Worm (Caenorhabditis elegans): Measurements from ENCODE around the gene str-138.

str-138 gene

ce11 chrV:8058359-8058758 lies at the start of gene str-138:
Gene str-138 (plus strand): TSS chrV:8058659.
- TF ChIP-seq him-1 (tag; optimal IDR thresholded peaks at IDR 0.05) (no peak), dao-5 (tag; optimal IDR thresholded peaks at IDR 0.05) (no peak), W03F9.2 (tag; optimal IDR thresholded peaks at IDR 0.05) (no peak)

- TF ChIP-seq him-1 (tag; optimal IDR thresholded peaks at IDR 0.05) = no peak
- TF ChIP-seq dao-5 (tag; optimal IDR thresholded peaks at IDR 0.05) = no peak
- TF ChIP-seq W03F9.2 (tag; optimal IDR thresholded peaks at IDR 0.05) = no peak
Measured at ce11 chrV:8010103-8010502, 48.4 kb upstream of the str-138 start, which contains the start of gene Y97E10AR.4. Gene Y97E10AR.4 (minus strand): TSS chrV:8010233.

ce11 chrV:8010846-8011245 lies 47.6 kb upstream of the str-138 start, which contains the start of gene lmtr-2:
Gene lmtr-2 (minus strand): TSS chrV:8011106.
- TF ChIP-seq dao-5 (tag; optimal IDR thresholded peaks at IDR 0.05) (no peak), W03F9.2 (tag; optimal IDR thresholded peaks at IDR 0.05) (no peak), him-1 (tag; optimal IDR thresholded peaks at IDR 0.05) (no peak)

ce11 chrV:8012032-8012431 lies 46.4 kb upstream of the str-138 start, which contains the start of gene rpb-9:
Gene rpb-9 (minus strand): TSS chrV:8012345.
- TF ChIP-seq dao-5 (tag; optimal IDR thresholded peaks at IDR 0.05) (no peak), W03F9.2 (tag; optimal IDR thresholded peaks at IDR 0.05) (no peak), him-1 (tag; optimal IDR thresholded peaks at IDR 0.05) (no peak)

ce11 chrV:8013901-8014388 lies 44.5 kb upstream of the str-138 start, which contains the start of gene Y97E10AR.6:
Gene Y97E10AR.6 (minus strand): TSS chrV:8013951.
- TF ChIP-seq W03F9.2 (tag; optimal IDR thresholded peaks at IDR 0.05) = peak; percentile 25
- no peak for TF ChIP-seq him-1 (tag; optimal IDR thresholded peaks at IDR 0.05)

ce11 chrV:8016928-8017327 lies 41.5 kb upstream of the str-138 start, which contains the start of gene sptl-2:
Gene sptl-2 (plus strand): TSS chrV:8017207.
- TF ChIP-seq dao-5 (tag; optimal IDR thresholded peaks at IDR 0.05) (no peak), W03F9.2 (tag; optimal IDR thresholded peaks at IDR 0.05) (no peak), him-1 (tag; optimal IDR thresholded peaks at IDR 0.05) (no peak)

- TF ChIP-seq dao-5 (tag; optimal IDR thresholded peaks at IDR 0.05) = no peak
- TF ChIP-seq W03F9.2 (tag; optimal IDR thresholded peaks at IDR 0.05) = no peak
- no peak for TF ChIP-seq him-1 (tag; optimal IDR thresholded peaks at IDR 0.05)
Measured at ce11 chrV:8017924-8018323, 40.5 kb upstream of the str-138 start.

- TF ChIP-seq him-1 (tag; optimal IDR thresholded peaks at IDR 0.05) (no peak), W03F9.2 (tag; optimal IDR thresholded peaks at IDR 0.05) (no peak), dao-5 (tag; optimal IDR thresholded peaks at IDR 0.05) (no peak)
Measured at ce11 chrV:8018919-8019318, 39.5 kb upstream of the str-138 start.

ce11 chrV:8019783-8020182 lies 38.7 kb upstream of the str-138 start:
- TF ChIP-seq dao-5 (tag; optimal IDR thresholded peaks at IDR 0.05) (no peak), W03F9.2 (tag; optimal IDR thresholded peaks at IDR 0.05) (no peak), him-1 (tag; optimal IDR thresholded peaks at IDR 0.05) (no peak)

ce11 chrV:8022040-8022439 lies 36.4 kb upstream of the str-138 start, which contains the start of gene ech-3:
Gene ech-3 (plus strand): TSS chrV:8022217.
- no peak for TF ChIP-seq dao-5 (tag; optimal IDR thresholded peaks at IDR 0.05)
- no peak for TF ChIP-seq him-1 (tag; optimal IDR thresholded peaks at IDR 0.05)
- no peak for TF ChIP-seq W03F9.2 (tag; optimal IDR thresholded peaks at IDR 0.05)

ce11 chrV:8024752-8025151 lies 33.7 kb upstream of the str-138 start, which contains the start of gene F43H9.3:
Gene F43H9.3 (minus strand): TSS chrV:8024940.
- TF ChIP-seq W03F9.2 (tag; optimal IDR thresholded peaks at IDR 0.05) (no peak), him-1 (tag; optimal IDR thresholded peaks at IDR 0.05) (no peak), dao-5 (tag; optimal IDR thresholded peaks at IDR 0.05) (no peak)

- TF ChIP-seq him-1 (tag; optimal IDR thresholded peaks at IDR 0.05) = no peak
- no peak for TF ChIP-seq W03F9.2 (tag; optimal IDR thresholded peaks at IDR 0.05)
- TF ChIP-seq dao-5 (tag; optimal IDR thresholded peaks at IDR 0.05) = no peak
Measured at ce11 chrV:8025259-8025658, 33.2 kb upstream of the str-138 start.

ce11 chrV:8026343-8026742 lies 32.1 kb upstream of the str-138 start, which contains the start of gene F43H9.4:
Gene F43H9.4 (plus strand): TSS chrV:8026708.
- TF ChIP-seq W03F9.2 (tag; optimal IDR thresholded peaks at IDR 0.05) (no peak), him-1 (tag; optimal IDR thresholded peaks at IDR 0.05) (no peak), dao-5 (tag; optimal IDR thresholded peaks at IDR 0.05) (no peak)

ce11 chrV:8027429-8028142 lies 30.9 kb upstream of the str-138 start:
- TF ChIP-seq W03F9.2 (tag; optimal IDR thresholded peaks at IDR 0.05) (no peak), dao-5 (tag; optimal IDR thresholded peaks at IDR 0.05) (no peak), him-1 (tag; optimal IDR thresholded peaks at IDR 0.05) (no peak)
